Worm (Caenorhabditis elegans) whole organism, L4 larva: Measurements from ENCODE around the gene F37H8.6.

Experiments used
- F44E2.7 ChIP-seq: fragments of 200-800 bp; sonication (Bioruptor generic); IDR thresholded peaks from 2 replicates; pipeline ENCODE4 v2.1.2; 2022; ENCODE audit warnings: missing genetic modification characterization, missing compliant biosample characterization
- F49E8.2 ChIP-seq: sonication (generic microtip); optimal IDR thresholded peaks from 2 replicates; lab custom pipeline; 2016; ENCODE audit warnings: missing compliant biosample characterization, mild to moderate bottlenecking, missing genetic modification characterization, borderline replicate concordance
- T20F7.1 ChIP-seq: fragments of 200-800 bp; sonication (Bioruptor generic); optimal IDR thresholded peaks from 2 replicates; lab custom pipeline; 2018; ENCODE audit warnings: mild to moderate bottlenecking, missing genetic modification characterization, missing compliant biosample characterization
- Y105C5A.15 ChIP-seq: fragments of 200-800 bp; sonication (Bioruptor generic); IDR thresholded peaks from 2 replicates; pipeline ENCODE4 v1.3.6; 2022; ENCODE audit warnings: missing genetic modification characterization, missing compliant biosample characterization
- Y48G9A.11 ChIP-seq: fragments of 200-800 bp; sonication (Bioruptor generic); IDR thresholded peaks from 2 replicates; pipeline ENCODE4 v1.3.6; 2022; ENCODE audit warnings: missing genetic modification reagents, missing genetic modification characterization, missing compliant biosample characterization
- Y75B8A.6 ChIP-seq: fragments of 200-800 bp; sonication (Bioruptor generic); IDR thresholded peaks from 2 replicates; pipeline ENCODE4 v1.3.6; 2022; ENCODE audit warnings: missing genetic modification reagents, missing genetic modification characterization, missing compliant biosample characterization
- ZK337.2 ChIP-seq: fragments of 200-800 bp; sonication (Bioruptor generic); IDR thresholded peaks from 2 replicates; pipeline ENCODE4 v1.3.6; 2022; ENCODE audit warnings: missing genetic modification reagents, missing genetic modification characterization, missing compliant biosample characterization
- aha-1 ChIP-seq: fragments of 150-350 bp; peaks from one replicate; lab custom pipeline; 2014; ENCODE audit warnings: missing biosample characterization, missing genetic modification characterization
- ama-1 ChIP-seq: fragments of 150-350 bp; optimal IDR thresholded peaks from 2 replicates; lab custom pipeline; 2014; ENCODE audit warnings: inconsistent platforms, mixed read lengths
- arid-1 ChIP-seq: fragments of 200-800 bp; sonication (Bioruptor generic); conservative IDR thresholded peaks from 2 replicates; pipeline ENCODE4 v1.3.6; 2022; ENCODE audit warnings: missing genetic modification reagents, missing genetic modification characterization, missing compliant biosample characterization
- ceh-44 ChIP-seq: fragments of 200-800 bp; sonication (Bioruptor generic); IDR thresholded peaks from 2 replicates; pipeline ENCODE4 v1.3.6; 2022; ENCODE audit warnings: missing genetic modification reagents, missing genetic modification characterization, missing compliant biosample characterization
- ces-1 ChIP-seq: fragments of 150-350 bp; sonication (generic microtip); optimal IDR thresholded peaks from 4 replicates; lab custom pipeline; 2014; ENCODE audit warnings: missing biosample characterization, missing genetic modification reagents, missing genetic modification characterization
- ctbp-1 ChIP-seq: fragments of 200-800 bp; sonication (Bioruptor generic); IDR thresholded peaks from 2 replicates; pipeline ENCODE4 v1.3.6; 2022; ENCODE audit warnings: missing genetic modification reagents, missing genetic modification characterization, missing compliant biosample characterization
- daf-16 ChIP-seq, 3 experiments: sonication (generic microtip); optimal IDR thresholded peaks; 2 replicates each; lab custom pipeline; 2016 to 2017; ENCODE audit warnings: missing genetic modification characterization in 3 of 3, missing genetic modification reagents in 3 of 3, mild to moderate bottlenecking in 2 of 3, missing compliant biosample characterization in 2 of 3, missing biosample characterization in 1 of 3, moderate library complexity in 1 of 3
- daf-8 ChIP-seq: fragments of 200-800 bp; sonication (Bioruptor generic); IDR thresholded peaks from 2 replicates; pipeline ENCODE4 v1.3.6; 2022; ENCODE audit warnings: missing genetic modification characterization, missing compliant biosample characterization
- dmd-6 ChIP-seq: fragments of 200-800 bp; sonication (Bioruptor generic); IDR thresholded peaks from 2 replicates; pipeline ENCODE4 v1.3.6; 2022; ENCODE audit warnings: missing genetic modification reagents, missing genetic modification characterization, missing compliant biosample characterization
- dmd-8 ChIP-seq: fragments of 200-800 bp; sonication (Bioruptor generic); IDR thresholded peaks from 2 replicates; pipeline ENCODE4 v1.3.6; 2022; ENCODE audit warnings: missing genetic modification characterization, missing compliant biosample characterization
- dpl-1 ChIP-seq: fragments of 150-350 bp; optimal IDR thresholded peaks from 2 replicates; lab custom pipeline; 2014; ENCODE audit warnings: missing biosample characterization, missing genetic modification reagents, missing genetic modification characterization
- dve-1 ChIP-seq: sonication (generic microtip); optimal IDR thresholded peaks from 2 replicates; lab custom pipeline; 2017; ENCODE audit warnings: antibody characterized with exemption, mild to moderate bottlenecking, missing genetic modification characterization, missing compliant biosample characterization; ENCODE audit not compliant: insufficient read depth
- egl-43 ChIP-seq: fragments of 200-800 bp; sonication (Bioruptor generic); IDR thresholded peaks from 2 replicates; pipeline ENCODE4 v1.3.6; 2022; ENCODE audit warnings: missing genetic modification reagents, missing genetic modification characterization, missing compliant biosample characterization
- hlh-11 ChIP-seq: fragments of 200-800 bp; sonication (Bioruptor generic); optimal IDR thresholded peaks from 2 replicates; lab custom pipeline; 2018; ENCODE audit warnings: mild to moderate bottlenecking, missing genetic modification characterization, missing compliant biosample characterization
- hmg-1.1 ChIP-seq: fragments of 200-800 bp; sonication (Bioruptor generic); IDR thresholded peaks from 2 replicates; pipeline ENCODE4 v1.3.6; 2022; ENCODE audit warnings: missing genetic modification reagents, missing genetic modification characterization, missing compliant biosample characterization
- lim-7 ChIP-seq: fragments of 200-800 bp; sonication (Bioruptor generic); IDR thresholded peaks from 2 replicates; pipeline ENCODE4 v1.3.6; 2022; ENCODE audit warnings: missing genetic modification characterization, missing compliant biosample characterization
- lin-1 ChIP-seq: fragments of 200-800 bp; sonication (Bioruptor generic); IDR thresholded peaks from 2 replicates; pipeline ENCODE4 v1.3.6; 2022; ENCODE audit warnings: missing genetic modification reagents, missing genetic modification characterization, missing compliant biosample characterization
- lin-13 ChIP-seq: fragments of 150-350 bp; optimal IDR thresholded peaks from 2 replicates; lab custom pipeline; 2014; ENCODE audit warnings: missing biosample characterization, missing genetic modification reagents, missing genetic modification characterization
- lin-29 ChIP-seq: fragments of 200-800 bp; sonication (Bioruptor generic); IDR thresholded peaks from 2 replicates; pipeline ENCODE4 v1.3.6; 2022; ENCODE audit warnings: missing genetic modification reagents, missing genetic modification characterization, missing compliant biosample characterization
- lin-38 ChIP-seq: fragments of 200-800 bp; sonication (Bioruptor generic); IDR thresholded peaks from 2 replicates; pipeline ENCODE4 v1.3.6; 2022; ENCODE audit warnings: missing genetic modification reagents, missing genetic modification characterization, missing compliant biosample characterization
- madf-9 ChIP-seq: fragments of 200-800 bp; sonication (Bioruptor generic); conservative IDR thresholded peaks from 2 replicates; pipeline ENCODE4 v1.3.6; 2022; ENCODE audit warnings: missing genetic modification reagents, missing genetic modification characterization, missing compliant biosample characterization
- mdt-29 ChIP-seq: fragments of 200-800 bp; sonication (Bioruptor generic); IDR thresholded peaks from 2 replicates; pipeline ENCODE4 v1.3.6; 2022; ENCODE audit warnings: missing genetic modification reagents, missing genetic modification characterization, missing compliant biosample characterization
- mep-1 ChIP-seq: fragments of 150-350 bp; sonication (generic microtip); optimal IDR thresholded peaks from 3 replicates; lab custom pipeline; 2014; ENCODE audit warnings: missing biosample characterization, missing genetic modification characterization
- mes-2 ChIP-seq: sonication (generic microtip); optimal IDR thresholded peaks from 2 replicates; lab custom pipeline; 2016; ENCODE audit warnings: missing genotype, mild to moderate bottlenecking, missing genetic modification characterization, missing compliant biosample characterization; ENCODE audit not compliant: poor library complexity, severe bottlenecking
- mxl-2 ChIP-seq: fragments of 200-800 bp; sonication (Bioruptor generic); conservative IDR thresholded peaks from 2 replicates; pipeline ENCODE4 v1.3.6; 2022; ENCODE audit warnings: missing genetic modification reagents, missing genetic modification characterization, missing compliant biosample characterization
- nhr-10 ChIP-seq: fragments of 150-350 bp; optimal IDR thresholded peaks from 2 replicates; lab custom pipeline; 2014; ENCODE audit warnings: missing biosample characterization, missing genetic modification characterization
- nhr-102 ChIP-seq: sonication (generic microtip); optimal IDR thresholded peaks from 2 replicates; lab custom pipeline; 2016; ENCODE audit warnings: mild to moderate bottlenecking, missing genetic modification characterization, moderate library complexity, missing compliant biosample characterization
- nhr-28 ChIP-seq: fragments of 150-350 bp; optimal IDR thresholded peaks from 2 replicates; lab custom pipeline; 2014; ENCODE audit warnings: missing biosample characterization, missing genetic modification characterization
- nhr-42 ChIP-seq: fragments of 200-800 bp; sonication (Bioruptor generic); IDR thresholded peaks from 2 replicates; pipeline ENCODE4 v1.3.6; 2022; ENCODE audit warnings: missing genetic modification characterization, missing compliant biosample characterization
- nhr-6 ChIP-seq: fragments of 150-350 bp; optimal IDR thresholded peaks from 2 replicates; lab custom pipeline; 2014; ENCODE audit warnings: missing biosample characterization, missing genetic modification characterization
- nhr-76 ChIP-seq: fragments of 150-350 bp; optimal IDR thresholded peaks from 2 replicates; lab custom pipeline; 2014; ENCODE audit warnings: missing biosample characterization, missing genetic modification characterization
- nhr-77 ChIP-seq: fragments of 150-350 bp; optimal IDR thresholded peaks from 2 replicates; lab custom pipeline; 2014; ENCODE audit warnings: missing biosample characterization, missing genetic modification characterization
- php-3 ChIP-seq: fragments of 200-800 bp; sonication (Bioruptor generic); IDR thresholded peaks from 2 replicates; pipeline ENCODE4 v1.3.6; 2022; ENCODE audit warnings: missing genetic modification reagents, missing genetic modification characterization, missing compliant biosample characterization
- pqm-1 ChIP-seq: sonication (generic microtip); optimal IDR thresholded peaks from 2 replicates; lab custom pipeline; 2017; ENCODE audit warnings: missing biosample characterization, missing genetic modification characterization
- saeg-2 ChIP-seq: fragments of 200-800 bp; sonication (Bioruptor generic); IDR thresholded peaks from 2 replicates; pipeline ENCODE4 v1.3.6; 2022; ENCODE audit warnings: missing genetic modification reagents, missing genetic modification characterization, missing compliant biosample characterization
- snpc-1.2 ChIP-seq: fragments of 200-800 bp; sonication (Bioruptor generic); IDR thresholded peaks from 2 replicates; pipeline ENCODE4 v1.3.6; 2022; ENCODE audit warnings: missing genetic modification reagents, missing genetic modification characterization, missing compliant biosample characterization
- spr-3 ChIP-seq: fragments of 200-800 bp; sonication (Bioruptor generic); optimal IDR thresholded peaks from 2 replicates; lab custom pipeline; 2018; ENCODE audit warnings: mild to moderate bottlenecking, missing genetic modification characterization, missing compliant biosample characterization
- unc-130 ChIP-seq: sonication (generic microtip); optimal IDR thresholded peaks from 2 replicates; lab custom pipeline; 2016; ENCODE audit warnings: missing genetic modification reagents, missing genetic modification characterization, missing compliant biosample characterization
- vab-7 ChIP-seq: fragments of 200-800 bp; sonication (Bioruptor generic); IDR thresholded peaks from 2 replicates; pipeline ENCODE4 v1.3.6; 2022; ENCODE audit warnings: missing genetic modification reagents, missing genetic modification characterization, missing compliant biosample characterization
- zag-1 ChIP-seq: fragments of 150-350 bp; optimal IDR thresholded peaks from 2 replicates; lab custom pipeline; 2014; ENCODE audit warnings: missing biosample characterization, missing genetic modification characterization
- zfp-3 ChIP-seq: fragments of 200-800 bp; sonication (Bioruptor generic); conservative IDR thresholded peaks from 2 replicates; pipeline ENCODE4 v1.3.6; 2022; ENCODE audit warnings: missing genetic modification reagents, missing genetic modification characterization, missing compliant biosample characterization
- zip-11 ChIP-seq: fragments of 200-800 bp; sonication (Bioruptor generic); IDR thresholded peaks from 2 replicates; pipeline ENCODE4 v1.3.6; 2022; ENCODE audit warnings: missing genetic modification characterization, missing compliant biosample characterization
- zip-2 ChIP-seq: fragments of 150-350 bp; optimal IDR thresholded peaks from 2 replicates; lab custom pipeline; 2014; ENCODE audit warnings: missing biosample characterization, missing genetic modification characterization
- ztf-7 ChIP-seq: fragments of 150-350 bp; optimal IDR thresholded peaks from 2 replicates; lab custom pipeline; 2014; ENCODE audit warnings: missing biosample characterization, missing genetic modification characterization

Gene F37H8.6

DNA sequence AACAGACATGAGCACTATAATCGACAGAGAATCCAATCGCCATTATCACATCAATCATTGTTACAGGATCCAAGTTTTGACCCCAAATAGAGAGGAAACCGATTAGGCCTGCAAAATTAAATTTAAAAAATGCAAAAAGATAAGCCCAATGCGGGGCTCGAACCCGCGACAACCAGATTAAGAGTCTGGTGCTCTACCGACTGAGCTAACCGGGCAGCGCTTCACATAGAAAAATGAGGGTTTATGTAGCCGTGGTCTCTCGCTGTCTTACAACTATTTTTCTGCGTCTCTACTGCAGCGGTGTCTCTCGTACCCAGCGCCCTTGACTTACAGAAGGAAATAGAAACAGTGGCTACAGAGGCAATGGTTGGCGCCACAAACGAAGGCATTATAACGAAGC, 19.6 kb downstream of the F37H8.6 start:
- no peak for TF ChIP-seq nhr-10 (tag; lab: Kevin White, UChicago)
- peak; percentile 30 for TF ChIP-seq lin-13 (GFP tag; lab: Kevin White, UChicago)
- TF ChIP-seq ZK337.2 (GFP tag; lab: Robert Waterston, UW): peak; percentile 50; the same call in 1 of the 2 replicates
- peak; percentile 38 for TF ChIP-seq dve-1 (tag; lab: Kevin White, UChicago)
- TF ChIP-seq hmg-1.1 (GFP tag; lab: Robert Waterston, UW): peak; percentile 84
- TF ChIP-seq daf-16 (GFP tag; optimal IDR thresholded peaks at IDR 0.05; lab: Kevin White, UChicago): peak; percentile 8 to 39
- peak; percentile 64 for TF ChIP-seq daf-16 (tag; optimal IDR thresholded peaks at IDR 0.05; lab: Kevin White, UChicago)
- TF ChIP-seq snpc-1.2 (GFP tag; lab: Robert Waterston, UW): peak; percentile 77; the same call in 1 of the 2 replicates
- peak; percentile 14 for TF ChIP-seq unc-130 (GFP tag; lab: Kevin White, UChicago)
- TF ChIP-seq mdt-29 (GFP tag; lab: Robert Waterston, UW): 0 out of 2 replicates have a peak, but pooled peaks have one; percentile 45
- no peak for TF ChIP-seq aha-1
- peak; percentile 83 for TF ChIP-seq dmd-8 (GFP tag; lab: Robert Waterston, UW)
- no peak for TF ChIP-seq zfp-3 (GFP tag; lab: Robert Waterston, UW)
- TF ChIP-seq arid-1 (GFP tag; lab: Robert Waterston, UW): peak; percentile 68
- TF ChIP-seq php-3 (GFP tag; lab: Robert Waterston, UW): peak; percentile 60
- no peak for TF ChIP-seq zag-1 (tag; lab: Kevin White, UChicago)
- TF ChIP-seq dmd-6: peak; percentile 73
- TF ChIP-seq lin-38 (GFP tag; lab: Robert Waterston, UW): peak; percentile 83
- TF ChIP-seq madf-9: peak; percentile 84
- 0 out of 2 replicates have a peak, but pooled peaks have one; percentile 53 for TF ChIP-seq saeg-2 (GFP tag; lab: Robert Waterston, UW)
- no peak for TF ChIP-seq ceh-44 (GFP tag; lab: Robert Waterston, UW)
- TF ChIP-seq ces-1: no peak
- TF ChIP-seq zip-2 (tag; lab: Kevin White, UChicago): peak; percentile 22
- peak; percentile 34 for TF ChIP-seq nhr-28 (tag; lab: Kevin White, UChicago)
- TF ChIP-seq ama-1 (lab: Kevin White, UChicago): no peak
- TF ChIP-seq Y75B8A.6: no peak
- TF ChIP-seq mxl-2 (GFP tag; lab: Robert Waterston, UW): peak; percentile 72; the same call in 1 of the 2 replicates
- peak; percentile 3 for TF ChIP-seq T20F7.1 (GFP tag; lab: Kevin White, UChicago)
- peak; percentile 85 for TF ChIP-seq Y105C5A.15
- TF ChIP-seq pqm-1 (tag; lab: Kevin White, UChicago): no peak
- TF ChIP-seq ztf-7 (tag; lab: Kevin White, UChicago): no peak
- TF ChIP-seq zip-11 (GFP tag; lab: Robert Waterston, UW): no peak
- TF ChIP-seq Y48G9A.11 (GFP tag; lab: Robert Waterston, UW): peak; percentile 65; the same call in 1 of the 2 replicates
- TF ChIP-seq nhr-102: peak; percentile 16
- no peak for TF ChIP-seq daf-8 (GFP tag; lab: Robert Waterston, UW)
- TF ChIP-seq hlh-11: peak; percentile 45
- TF ChIP-seq mep-1 (tag; lab: Kevin White, UChicago): peak; percentile 72
- peak; percentile 29 for TF ChIP-seq spr-3
- 0 out of 2 replicates have a peak, but pooled peaks have one; percentile 57 for TF ChIP-seq ctbp-1 (GFP tag; lab: Robert Waterston, UW)
- 0 out of 2 replicates have a peak, but pooled peaks have one; percentile 14 for TF ChIP-seq F44E2.7 (GFP tag; lab: Robert Waterston, UW)
- peak; percentile 43 for TF ChIP-seq nhr-77
- TF ChIP-seq lin-1 (GFP tag; lab: Robert Waterston, UW): peak; percentile 47; the same call in 1 of the 2 replicates
- peak; percentile 95 for TF ChIP-seq lim-7 (GFP tag; lab: Robert Waterston, UW)
- no peak for TF ChIP-seq nhr-6
- no peak for TF ChIP-seq F49E8.2 (tag; lab: Kevin White, UChicago)
- peak; percentile 80 for TF ChIP-seq vab-7 (GFP tag; lab: Robert Waterston, UW)
- peak; percentile 92 for TF ChIP-seq egl-43
- TF ChIP-seq mes-2 (tag; lab: Kevin White, UChicago): peak; percentile 70
- TF ChIP-seq nhr-42 (GFP tag; lab: Robert Waterston, UW): peak; percentile 74
- no peak for TF ChIP-seq nhr-76 (tag; lab: Kevin White, UChicago)
- TF ChIP-seq lin-29 (GFP tag; lab: Robert Waterston, UW): 0 out of 2 replicates have a peak, but pooled peaks have one; percentile 44
- peak; percentile 20 for TF ChIP-seq dpl-1 (GFP tag; lab: Kevin White, UChicago)
